Worm (Caenorhabditis elegans) whole organism, early embryonic: ENCODE measurements around the gene F29B9.11.

ENCODE experiments used
- B0310.2 ChIP-seq: sonication (generic microtip); optimal IDR thresholded peaks from 2 replicates; lab custom pipeline; 2016; ENCODE audit warnings: mild to moderate bottlenecking, missing genetic modification characterization, missing compliant biosample characterization
- F13C5.2 ChIP-seq: sonication (generic microtip); optimal IDR thresholded peaks from 2 replicates; lab custom pipeline; 2017; ENCODE audit warnings: mild to moderate bottlenecking, missing genetic modification characterization, inconsistent platforms, missing compliant biosample characterization
- aly-1 ChIP-seq: sonication (generic microtip); optimal IDR thresholded peaks from 2 replicates; lab custom pipeline; 2016; ENCODE audit warnings: missing genetic modification characterization, missing compliant biosample characterization
- ama-1 ChIP-seq: fragments of 150-350 bp; optimal IDR thresholded peaks from 2 replicates; lab custom pipeline; 2014
- ceh-13 ChIP-seq: fragments of 200-800 bp; sonication (Bioruptor generic); optimal IDR thresholded peaks from 2 replicates; lab custom pipeline; 2018; ENCODE audit warnings: mild to moderate bottlenecking, missing genetic modification characterization, missing compliant biosample characterization
- ceh-36 ChIP-seq: sonication (generic microtip); optimal IDR thresholded peaks from 2 replicates; lab custom pipeline; 2016; ENCODE audit warnings: missing genetic modification characterization, inconsistent platforms, missing compliant biosample characterization
- ets-7 ChIP-seq: sonication (generic microtip); optimal IDR thresholded peaks from 2 replicates; lab custom pipeline; 2016; ENCODE audit warnings: missing genotype, missing genetic modification characterization, missing compliant biosample characterization
- flt-1 ChIP-seq: fragments of 200-800 bp; sonication (Bioruptor generic); IDR thresholded peaks from 2 replicates; pipeline ENCODE4 v1.3.6; 2022; ENCODE audit warnings: missing genetic modification characterization, missing compliant biosample characterization
- hmbx-1 ChIP-seq: sonication (generic microtip); optimal IDR thresholded peaks from 2 replicates; lab custom pipeline; 2016; ENCODE audit warnings: mild to moderate bottlenecking, missing genetic modification characterization, missing compliant biosample characterization
- hmg-4 ChIP-seq: fragments of 200-800 bp; sonication (Bioruptor generic); optimal IDR thresholded peaks from 2 replicates; lab custom pipeline; 2018; ENCODE audit warnings: mild to moderate bottlenecking, missing genetic modification characterization, missing compliant biosample characterization
- hnd-1 ChIP-seq: sonication (generic microtip); optimal IDR thresholded peaks from 2 replicates; lab custom pipeline; 2016; ENCODE audit warnings: missing genetic modification characterization, missing compliant biosample characterization
- pes-1 ChIP-seq: fragments of 200-800 bp; sonication (Bioruptor generic); IDR thresholded peaks from 2 replicates; pipeline ENCODE4 v1.3.6; 2022; ENCODE audit warnings: missing genetic modification reagents, missing genetic modification characterization, missing compliant biosample characterization
- scrt-1 ChIP-seq: fragments of 200-800 bp; sonication (Bioruptor generic); IDR thresholded peaks from 2 replicates; pipeline ENCODE4 v1.3.6; 2022; ENCODE audit warnings: missing genetic modification characterization, missing compliant biosample characterization
- sea-1 ChIP-seq: fragments of 200-800 bp; sonication (Bioruptor generic); conservative IDR thresholded peaks from 2 replicates; pipeline ENCODE4 v1.3.6; 2022; ENCODE audit warnings: missing genetic modification characterization, missing compliant biosample characterization
- tbx-11 ChIP-seq: fragments of 200-800 bp; sonication (Bioruptor generic); IDR thresholded peaks from 2 replicates; pipeline ENCODE4 v1.3.6; 2022; ENCODE audit warnings: missing genetic modification characterization, missing compliant biosample characterization
- tbx-37 ChIP-seq: fragments of 200-800 bp; sonication (Bioruptor generic); conservative IDR thresholded peaks from 2 replicates; pipeline ENCODE4 v1.3.6; 2022; ENCODE audit warnings: missing genetic modification reagents, missing genetic modification characterization, missing compliant biosample characterization
- tra-4 ChIP-seq: sonication (generic microtip); optimal IDR thresholded peaks from 2 replicates; lab custom pipeline; 2017; ENCODE audit warnings: missing genetic modification characterization, missing compliant biosample characterization

Gene F29B9.11

DNA sequence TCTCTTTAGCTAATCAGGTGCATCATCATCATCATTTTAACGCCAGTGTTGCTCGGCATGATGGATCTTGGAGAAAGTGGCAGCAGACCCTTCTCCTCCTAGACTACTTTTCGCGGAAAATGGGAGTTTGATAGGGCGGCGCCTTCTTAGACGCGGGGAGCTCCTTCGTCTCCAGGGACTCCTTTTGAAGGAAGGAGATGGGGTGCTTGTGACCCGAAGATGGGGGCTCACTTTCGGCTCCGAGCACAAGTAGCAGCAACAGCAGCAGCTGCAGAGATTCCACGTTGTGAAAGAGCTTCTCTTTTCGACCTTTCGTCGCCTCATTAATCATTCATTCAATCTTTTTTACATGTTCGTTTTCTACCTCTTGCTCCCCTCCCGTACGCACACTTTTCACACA is 7.4 kb upstream of the F29B9.11 start:
- TF ChIP-seq sea-1 (no peak), hmbx-1 (tag; lab: Kevin White, UChicago) (no peak), tra-4 (tag; lab: Kevin White, UChicago) (no peak), scrt-1 (no peak)

DNA sequence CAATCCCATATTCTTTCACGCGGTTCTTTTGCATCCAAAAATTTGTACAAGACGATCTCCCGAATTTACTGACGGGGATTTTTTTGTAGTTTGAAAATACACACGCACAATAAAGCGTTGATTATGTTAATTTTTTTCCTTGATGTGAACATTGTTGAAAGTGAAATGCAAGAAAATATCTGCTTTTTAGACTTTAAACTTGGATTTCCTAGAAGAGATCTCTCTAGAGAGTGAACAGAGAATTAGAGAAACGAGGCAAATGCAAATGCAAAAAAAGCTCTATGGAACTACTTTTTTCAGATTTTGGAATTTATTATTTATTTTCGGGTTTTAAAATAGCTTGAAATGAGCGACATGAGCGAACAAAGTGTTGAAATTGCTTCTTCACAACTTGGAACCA is 5.1 kb upstream of the F29B9.11 start, which contains the start of gene F29B9.1:
Gene F29B9.1 (plus strand): TSS at position 301 of the 400 bp plus-strand sequence.
- no peak for TF ChIP-seq flt-1 (GFP tag; lab: Robert Waterston, UW)
- TF ChIP-seq pes-1 (GFP tag; lab: Robert Waterston, UW) = no peak
- no peak for TF ChIP-seq ama-1 (lab: Kevin White, UChicago)
- no peak for TF ChIP-seq tra-4 (tag; lab: Kevin White, UChicago)
- no peak for TF ChIP-seq tbx-37 (GFP tag; lab: Robert Waterston, UW)
- no peak for TF ChIP-seq hnd-1 (tag; lab: Kevin White, UChicago)
- TF ChIP-seq tbx-11 (GFP tag; lab: Robert Waterston, UW) = no peak
- TF ChIP-seq F13C5.2 (tag; lab: Kevin White, UChicago) = no peak
- no peak for TF ChIP-seq sea-1
- TF ChIP-seq scrt-1 = no peak
- TF ChIP-seq ceh-36 = no peak
- no peak for TF ChIP-seq hmg-4 (GFP tag; lab: Kevin White, UChicago)
- no peak for TF ChIP-seq ets-7 (tag; lab: Kevin White, UChicago)
- no peak for TF ChIP-seq aly-1
- no peak for TF ChIP-seq ceh-13
- TF ChIP-seq hmbx-1 (tag; lab: Kevin White, UChicago) = no peak
- TF ChIP-seq B0310.2 (tag; lab: Kevin White, UChicago) = no peak

DNA sequence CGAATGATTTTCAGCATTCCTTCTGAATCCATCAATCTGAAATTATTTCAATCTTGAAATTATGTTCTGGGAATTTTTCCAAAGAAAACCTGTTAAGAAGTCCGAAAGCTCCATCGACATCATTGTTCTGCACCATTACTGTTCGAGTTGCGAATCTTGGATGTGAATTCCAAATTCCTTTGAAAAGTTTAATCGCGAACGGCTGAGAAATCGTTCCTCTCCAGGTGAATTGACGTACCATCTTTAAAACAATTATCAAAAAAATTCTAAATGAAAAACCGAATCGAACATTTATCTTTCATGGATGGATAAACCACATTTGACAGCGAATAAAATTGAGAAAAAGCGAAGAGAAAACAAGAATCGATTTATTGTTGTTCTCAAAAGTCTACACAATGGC is 724 bp downstream of the F29B9.11 start, which contains the start of gene mrps-21:
Gene mrps-21 (minus strand): TSS at position 241 of the 400 bp plus-strand sequence.
- TF ChIP-seq ceh-13 (no peak), ceh-36 (no peak), scrt-1 (no peak), hmbx-1 (tag; lab: Kevin White, UChicago) (no peak), B0310.2 (tag; lab: Kevin White, UChicago) (no peak), flt-1 (GFP tag; lab: Robert Waterston, UW) (no peak), tra-4 (tag; lab: Kevin White, UChicago) (no peak), tbx-37 (GFP tag; lab: Robert Waterston, UW) (no peak), ets-7 (tag; lab: Kevin White, UChicago) (no peak), F13C5.2 (tag; lab: Kevin White, UChicago) (no peak), ama-1 (lab: Kevin White, UChicago) (no peak), pes-1 (GFP tag; lab: Robert Waterston, UW) (no peak), sea-1 (no peak), hnd-1 (tag; lab: Kevin White, UChicago) (no peak), hmg-4 (GFP tag; lab: Kevin White, UChicago) (no peak), tbx-11 (GFP tag; lab: Robert Waterston, UW) (no peak), aly-1 (no peak)

DNA sequence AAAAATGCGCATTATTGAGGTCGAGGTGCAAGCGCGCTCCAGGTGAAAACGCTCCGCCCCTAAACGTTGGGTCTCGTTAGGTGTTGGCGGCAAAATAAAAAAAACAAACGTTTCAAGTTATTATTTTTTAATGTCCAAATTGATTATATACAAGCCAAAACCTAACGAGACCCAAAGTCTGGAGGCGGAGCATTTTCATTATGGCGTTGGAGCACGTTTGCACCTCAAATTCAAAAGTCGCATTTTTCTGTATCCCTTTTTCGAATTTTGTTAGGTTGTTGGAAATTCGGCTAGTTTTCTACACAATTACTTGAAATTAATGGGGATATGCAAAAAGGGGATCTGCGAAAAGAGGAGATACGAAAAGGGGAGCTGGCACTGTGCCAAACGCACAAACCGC is 2.1 kb downstream of the F29B9.11 start, which contains the start of gene col-111:
Gene col-111 (minus strand): TSS at position 101 of the 400 bp plus-strand sequence.
- TF ChIP-seq ama-1 (lab: Kevin White, UChicago) (no peak), sea-1 (no peak), flt-1 (GFP tag; lab: Robert Waterston, UW) (no peak), F13C5.2 (tag; lab: Kevin White, UChicago) (no peak), hmbx-1 (tag; lab: Kevin White, UChicago) (no peak), hmg-4 (GFP tag; lab: Kevin White, UChicago) (no peak), aly-1 (no peak), B0310.2 (tag; lab: Kevin White, UChicago) (no peak), ceh-36 (no peak), ceh-13 (no peak), tra-4 (tag; lab: Kevin White, UChicago) (no peak), ets-7 (tag; lab: Kevin White, UChicago) (no peak), scrt-1 (no peak)

DNA sequence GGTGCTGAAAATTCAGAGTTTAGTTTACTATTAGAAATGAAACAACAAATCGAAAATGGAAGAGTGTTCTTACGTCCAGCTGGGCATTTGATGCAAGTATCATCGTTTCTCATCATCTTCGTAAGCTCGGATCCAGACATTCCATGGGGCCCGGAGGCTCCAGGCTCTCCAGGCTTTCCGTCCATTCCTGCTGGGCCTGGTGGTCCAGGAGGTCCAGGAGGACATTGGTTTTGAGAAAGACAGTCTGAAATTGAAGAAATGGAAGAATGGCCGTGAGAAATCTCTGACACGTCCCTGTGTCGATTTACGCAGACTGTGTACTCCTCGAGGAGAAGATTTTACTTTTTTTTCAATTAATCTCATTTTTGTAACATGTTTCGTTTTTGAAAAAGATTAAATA is 3.6 kb downstream of the F29B9.11 start:
- TF ChIP-seq B0310.2 (tag; lab: Kevin White, UChicago) = no peak
- no peak for TF ChIP-seq aly-1
- TF ChIP-seq ama-1 (lab: Kevin White, UChicago) = no peak

DNA sequence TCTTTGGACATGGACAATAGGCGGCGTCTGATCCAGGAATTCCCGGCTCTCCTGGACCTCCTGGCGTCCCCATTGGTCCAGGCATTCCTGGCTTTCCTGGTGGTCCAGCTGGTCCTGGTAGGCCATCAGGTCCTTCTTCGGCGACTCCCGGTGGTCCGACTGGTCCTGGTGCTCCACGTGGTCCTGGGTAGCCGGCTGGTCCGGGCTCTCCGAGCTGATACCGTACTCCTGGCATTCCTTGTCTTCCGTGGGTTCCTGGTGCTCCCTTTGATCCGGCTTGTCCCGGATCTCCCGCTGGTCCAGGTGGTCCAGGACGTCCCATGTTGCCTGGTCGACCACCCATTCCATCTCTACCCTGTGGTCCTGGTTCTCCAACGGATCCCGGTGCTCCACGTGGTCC is 4.0 kb downstream of the F29B9.11 start:
- TF ChIP-seq tbx-11 (GFP tag; lab: Robert Waterston, UW) = no peak
- no peak for TF ChIP-seq flt-1 (GFP tag; lab: Robert Waterston, UW)
- no peak for TF ChIP-seq ceh-36
- TF ChIP-seq hmbx-1 (tag; lab: Kevin White, UChicago) = no peak
- no peak for TF ChIP-seq pes-1 (GFP tag; lab: Robert Waterston, UW)
- TF ChIP-seq hmg-4 (GFP tag; lab: Kevin White, UChicago) = no peak
- no peak for TF ChIP-seq hnd-1 (tag; lab: Kevin White, UChicago)
- TF ChIP-seq ets-7 (tag; lab: Kevin White, UChicago) = no peak
- TF ChIP-seq scrt-1 = no peak
- no peak for TF ChIP-seq ceh-13
- no peak for TF ChIP-seq tra-4 (tag; lab: Kevin White, UChicago)
- TF ChIP-seq tbx-37 (GFP tag; lab: Robert Waterston, UW) = no peak
- no peak for TF ChIP-seq ama-1 (lab: Kevin White, UChicago)
- TF ChIP-seq sea-1 = no peak
- no peak for TF ChIP-seq B0310.2 (tag; lab: Kevin White, UChicago)
- no peak for TF ChIP-seq aly-1

DNA sequence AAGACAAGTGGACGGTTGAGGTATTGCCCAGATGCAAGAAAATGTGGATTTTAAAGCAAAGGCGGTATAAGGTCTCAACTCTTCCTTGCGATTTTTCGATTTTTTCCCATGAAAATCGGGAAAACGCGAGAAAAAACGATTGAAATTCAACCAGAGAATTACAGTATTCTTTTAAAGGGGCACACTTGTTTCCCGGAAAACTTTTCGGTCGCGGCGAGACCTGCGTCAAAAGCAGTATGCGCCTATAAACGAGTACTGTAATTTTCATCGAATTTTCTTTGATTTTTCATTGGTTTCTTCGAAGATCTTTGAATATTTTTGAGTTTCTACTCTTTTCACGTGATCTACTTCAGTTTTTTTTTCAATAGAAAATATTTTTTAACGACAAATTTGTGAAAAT is 6.3 kb downstream of the F29B9.11 start:
- no peak for TF ChIP-seq aly-1
- no peak for TF ChIP-seq ceh-36
- no peak for TF ChIP-seq ama-1 (lab: Kevin White, UChicago)

DNA sequence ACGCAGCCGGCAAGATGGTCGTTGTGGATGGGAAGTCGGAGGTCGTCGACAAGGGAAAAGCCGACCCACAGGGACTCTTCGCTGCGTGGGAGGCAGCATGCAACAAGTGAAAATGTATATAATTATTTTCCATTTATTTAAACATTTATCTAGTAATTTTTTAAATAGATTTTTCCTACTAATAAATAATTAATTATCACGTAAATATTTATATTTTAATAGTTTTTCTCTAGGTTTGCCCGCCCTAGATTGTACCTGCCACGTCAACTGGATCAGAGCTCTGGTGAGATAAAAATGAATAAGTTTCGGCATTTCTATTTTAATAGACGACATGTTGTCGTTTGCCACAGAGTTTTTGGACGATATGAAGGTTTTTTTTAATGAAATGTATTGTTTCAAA is 7.0 kb downstream of the F29B9.11 start, which contains the start of gene psr-1:
Gene psr-1 (plus strand): TSS at position 301 of the 400 bp plus-strand sequence.
- TF ChIP-seq ceh-36 = no peak
- no peak for TF ChIP-seq tbx-37 (GFP tag; lab: Robert Waterston, UW)
- TF ChIP-seq hmbx-1 (tag; lab: Kevin White, UChicago) = no peak
- no peak for TF ChIP-seq aly-1
- no peak for TF ChIP-seq flt-1 (GFP tag; lab: Robert Waterston, UW)
- no peak for TF ChIP-seq hmg-4 (GFP tag; lab: Kevin White, UChicago)
- no peak for TF ChIP-seq ama-1 (lab: Kevin White, UChicago)
- no peak for TF ChIP-seq ets-7 (tag; lab: Kevin White, UChicago)
